Worm (Caenorhabditis elegans) whole organism, L4 larva: ENCODE data around the gene C02B8.12.

Source experiments
- lin-38 ChIP-seq: fragments of 200-800 bp; sonication (Bioruptor generic); IDR thresholded peaks from 2 replicates; pipeline ENCODE4 v1.3.6; 2022; ENCODE audit warnings: missing genetic modification reagents, missing genetic modification characterization, missing compliant biosample characterization
- spr-1 ChIP-seq: sonication (generic microtip); optimal IDR thresholded peaks from 2 replicates; lab custom pipeline; 2016; ENCODE audit warnings: mild to moderate bottlenecking, missing genetic modification characterization, missing compliant biosample characterization

DNA sequence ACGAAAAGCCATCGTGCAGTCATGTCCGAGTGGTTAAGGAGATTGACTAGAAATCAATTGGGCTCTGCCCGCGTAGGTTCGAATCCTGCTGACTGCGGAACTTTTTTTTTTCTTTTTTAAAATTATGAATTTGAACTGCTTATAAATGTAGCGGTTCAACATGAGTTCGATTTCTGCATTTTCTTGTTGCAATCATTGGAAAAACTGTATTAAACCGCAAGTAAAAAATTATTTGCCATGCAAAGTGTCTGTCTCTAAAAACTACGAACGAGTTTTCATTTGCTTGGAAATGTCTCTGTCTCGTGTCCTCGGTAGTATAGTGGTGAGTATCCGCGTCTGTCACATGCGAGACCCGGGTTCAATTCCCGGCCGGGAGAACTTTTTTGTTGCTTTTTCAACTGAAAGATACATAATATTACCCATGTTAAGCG, 32.3 kb upstream of the C02B8.12 start:
- TF ChIP-seq lin-38 (GFP tag; lab: Robert Waterston, UW) (peak; percentile 60), spr-1 (peak; percentile 20)
